Fruit fly (Drosophila melanogaster): ENCODE measurements around the gene Aduk.
A peak's percentile ranks its signal among the peaks of the same experiment; 100 is the strongest.

Gene Aduk

DNA sequence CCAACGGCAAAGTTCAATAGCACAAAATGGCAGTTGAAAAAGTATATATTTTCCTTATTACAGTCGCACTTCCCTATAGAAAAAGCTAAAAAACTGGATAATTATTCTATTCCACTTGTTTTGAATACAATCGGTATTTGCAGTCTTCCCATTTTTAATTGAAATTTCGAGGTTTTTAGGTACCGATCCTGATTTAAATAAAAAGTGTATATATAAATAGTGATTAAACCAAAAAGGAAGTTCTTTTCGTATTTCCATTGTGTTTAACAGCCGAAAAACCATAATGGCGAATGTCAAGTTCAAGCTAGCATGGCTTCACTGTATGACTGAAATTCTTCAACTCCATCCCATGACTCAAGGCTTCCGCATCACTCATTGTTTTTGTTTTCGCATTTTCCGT, 12.0 kb upstream of the Aduk start:
- TF ChIP-seq foxo (GFP tag; optimal IDR thresholded peaks at IDR 0.05) (peak in 1 of 2 experiments; percentile 35), Mio (GFP tag; optimal IDR thresholded peaks at IDR 0.05) (no peak), usp (GFP tag; optimal IDR thresholded peaks at IDR 0.05) (no peak), dsf (GFP tag; optimal IDR thresholded peaks at IDR 0.05; ENCODE audit: borderline replicate concordance) (no peak), Sp1 (GFP tag; optimal IDR thresholded peaks at IDR 0.05) (peak; percentile 2), HLH106 (tag; optimal IDR thresholded peaks at IDR 0.05) (peak; percentile 13), br (GFP tag; optimal IDR thresholded peaks at IDR 0.05) (peak; percentile 27), fru (GFP tag; optimal IDR thresholded peaks at IDR 0.05) (peak; percentile 11), OdsH (GFP tag; optimal IDR thresholded peaks at IDR 0.05) (no peak), Hr83 (GFP tag; optimal IDR thresholded peaks at IDR 0.05; ENCODE audit: poor library complexity, severe bottlenecking) (no peak), CrebA (GFP tag; optimal IDR thresholded peaks at IDR 0.05; ENCODE audit: borderline replicate concordance) (no peak), Vsx2 (GFP tag; optimal IDR thresholded peaks at IDR 0.05; ENCODE audit: partially characterized antibody) (no peak), dl (GFP tag; optimal IDR thresholded peaks at IDR 0.05; ENCODE audit: insufficient read depth in 1 of 2, partially characterized antibody in 2 of 2) (no peak), ey (GFP tag; optimal IDR thresholded peaks at IDR 0.05) (peak; percentile 11)

- TF ChIP-seq rgr (GFP tag; optimal IDR thresholded peaks at IDR 0.05) (no peak), dsf (GFP tag; optimal IDR thresholded peaks at IDR 0.05; ENCODE audit: borderline replicate concordance) (no peak), Myc (optimal IDR thresholded peaks at IDR 0.05) (no peak), tai (GFP tag; optimal IDR thresholded peaks at IDR 0.05) (no peak), HLH106 (tag; optimal IDR thresholded peaks at IDR 0.05) (no peak), CrebA (GFP tag; optimal IDR thresholded peaks at IDR 0.05; ENCODE audit: borderline replicate concordance) (no peak), Vsx2 (GFP tag; optimal IDR thresholded peaks at IDR 0.05; ENCODE audit: partially characterized antibody) (no peak), br (GFP tag; optimal IDR thresholded peaks at IDR 0.05) (no peak), usp (GFP tag; optimal IDR thresholded peaks at IDR 0.05) (no peak), sv (GFP tag; optimal IDR thresholded peaks at IDR 0.05) (no peak), Dfd (GFP tag; optimal IDR thresholded peaks at IDR 0.05) (no peak), pan (optimal IDR thresholded peaks at IDR 0.05) (no peak), GATAd (GFP tag; optimal IDR thresholded peaks at IDR 0.05) (no peak), Rel (GFP tag; optimal IDR thresholded peaks at IDR 0.05) (no peak), Rel (tag; optimal IDR thresholded peaks at IDR 0.05) (no peak), Sp1 (GFP tag; optimal IDR thresholded peaks at IDR 0.05) (no peak), dl (GFP tag; optimal IDR thresholded peaks at IDR 0.05; ENCODE audit: insufficient read depth in 1 of 2, partially characterized antibody in 2 of 2) (no peak)
These were observed 11.4 kb upstream of the Aduk start for dm6 chr3R:9345904-9346303.

dm6 chr3R:9344791-9345208, 10.3 kb upstream of the Aduk start:
- TF ChIP-seq sv (GFP tag; optimal IDR thresholded peaks at IDR 0.05): no peak
- TF ChIP-seq CG9705 (GFP tag; optimal IDR thresholded peaks at IDR 0.05): no peak
- TF ChIP-seq fru (GFP tag; optimal IDR thresholded peaks at IDR 0.05): peak; percentile 39
- peak; percentile 28 to 35 for TF ChIP-seq foxo (GFP tag; optimal IDR thresholded peaks at IDR 0.05)
- peak; percentile 4 for TF ChIP-seq psq (GFP tag; optimal IDR thresholded peaks at IDR 0.05)
- TF ChIP-seq CG32264 (GFP tag; optimal IDR thresholded peaks at IDR 0.05): no peak
- TF ChIP-seq dmrt93B (GFP tag; optimal IDR thresholded peaks at IDR 0.05): no peak
- TF ChIP-seq rgr (GFP tag; optimal IDR thresholded peaks at IDR 0.05): peak; percentile 40

DNA sequence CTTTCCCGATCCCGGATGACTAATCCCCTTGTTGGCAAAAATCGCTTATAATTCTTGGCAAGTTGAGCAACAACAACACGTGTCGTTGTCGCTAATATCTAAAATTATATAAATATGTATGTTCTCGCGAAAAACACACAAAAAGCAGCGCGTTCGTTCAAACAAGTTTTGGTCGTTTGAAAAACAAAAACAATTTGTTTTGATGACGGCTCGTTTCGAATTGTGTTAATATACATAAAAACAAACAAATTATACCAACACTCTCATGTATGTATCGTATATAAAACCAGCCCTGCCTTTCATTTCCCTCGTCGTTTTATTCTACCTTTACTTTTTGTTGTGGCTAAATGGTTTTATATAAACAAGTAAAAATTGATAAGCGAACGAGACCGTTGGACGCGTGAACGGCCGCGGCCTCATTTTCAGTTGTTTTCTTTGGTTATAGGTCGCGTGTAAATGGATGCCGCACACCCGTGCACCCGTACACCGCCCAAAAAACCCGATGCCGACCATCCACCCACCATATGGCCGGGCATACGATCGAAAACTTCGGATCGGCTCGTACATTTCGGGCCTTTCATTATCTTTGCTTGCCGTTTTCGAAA, 9.8 kb upstream of the Aduk start:
- peak; percentile 13 for TF ChIP-seq Hr83 (GFP tag; optimal IDR thresholded peaks at IDR 0.05; ENCODE audit: poor library complexity, severe bottlenecking)
- peak; percentile 53 for TF ChIP-seq CrebA (GFP tag; optimal IDR thresholded peaks at IDR 0.05; ENCODE audit: borderline replicate concordance)
- peak; percentile 9 for TF ChIP-seq brk (GFP tag; optimal IDR thresholded peaks at IDR 0.05)
- TF ChIP-seq lola (GFP tag; optimal IDR thresholded peaks at IDR 0.05): no peak
- peak; percentile 51 for TF ChIP-seq sage (GFP tag; optimal IDR thresholded peaks at IDR 0.05)
- peak; percentile 16 for TF ChIP-seq Rel (GFP tag; optimal IDR thresholded peaks at IDR 0.05)
- peak; percentile 62 for TF ChIP-seq Rel (tag; optimal IDR thresholded peaks at IDR 0.05)
- peak; percentile 27 for TF ChIP-seq Hnf4 (GFP tag; optimal IDR thresholded peaks at IDR 0.05)
- no peak for TF ChIP-seq N (GFP tag; optimal IDR thresholded peaks at IDR 0.05)
- peak; percentile 44 for TF ChIP-seq h (GFP tag; optimal IDR thresholded peaks at IDR 0.05)

Measured in whole organism, wandering third instar larva.